Worm (Caenorhabditis elegans) whole organism, late embryonic: ENCODE measurements around the gene Y108F1.5.
"Not testable (repeated sequence)": the region's sequence is repeated elsewhere in the genome, so short reads cannot be mapped to it uniquely, and the experiment has no call there.

ENCODE experiments used
- C08G9.2 ChIP-seq: sonication (generic microtip); optimal IDR thresholded peaks from 2 replicates; lab custom pipeline; 2016; ENCODE audit warnings: mild to moderate bottlenecking, missing genetic modification characterization, moderate library complexity, missing compliant biosample characterization
- F13H6.1 ChIP-seq: sonication (generic microtip); optimal IDR thresholded peaks from 2 replicates; lab custom pipeline; 2016; ENCODE audit warnings: missing genetic modification characterization, missing compliant biosample characterization
- K02D7.2 ChIP-seq: sonication (generic microtip); optimal IDR thresholded peaks from 2 replicates; lab custom pipeline; 2017; ENCODE audit warnings: mild to moderate bottlenecking, missing genetic modification characterization, missing compliant biosample characterization
- T23F11.4 ChIP-seq: fragments of 200-800 bp; sonication (Bioruptor generic); optimal IDR thresholded peaks from 2 replicates; lab custom pipeline; 2018; ENCODE audit warnings: mild to moderate bottlenecking, missing genetic modification characterization, missing compliant biosample characterization
- Y22D7AL.16 ChIP-seq: sonication (generic microtip); optimal IDR thresholded peaks from 2 replicates; lab custom pipeline; 2016; ENCODE audit warnings: missing genetic modification characterization, missing compliant biosample characterization
- ceh-14 ChIP-seq: sonication (generic microtip); optimal IDR thresholded peaks from 2 replicates; lab custom pipeline; 2016; ENCODE audit warnings: missing genotype, missing genetic modification characterization, missing compliant biosample characterization
- ceh-30 ChIP-seq: fragments of 150-350 bp; optimal IDR thresholded peaks from 2 replicates; lab custom pipeline; 2014; ENCODE audit warnings: missing biosample characterization, missing genetic modification characterization
- ceh-34 ChIP-seq: sonication (generic microtip); optimal IDR thresholded peaks from 2 replicates; lab custom pipeline; 2016; ENCODE audit warnings: mild to moderate bottlenecking, missing genetic modification characterization, missing compliant biosample characterization
- ceh-48 ChIP-seq: sonication (generic microtip); optimal IDR thresholded peaks from 2 replicates; lab custom pipeline; 2016; ENCODE audit warnings: missing genetic modification characterization, inconsistent platforms, missing compliant biosample characterization
- dmd-4 ChIP-seq: sonication (generic microtip); optimal IDR thresholded peaks from 2 replicates; lab custom pipeline; 2016; ENCODE audit warnings: borderline replicate concordance, missing genetic modification characterization, missing compliant biosample characterization
- elt-2 ChIP-seq: sonication (generic microtip); optimal IDR thresholded peaks from 2 replicates; lab custom pipeline; 2016; ENCODE audit warnings: missing genetic modification reagents, missing genetic modification characterization, missing compliant biosample characterization
- elt-4 ChIP-seq: sonication (generic microtip); optimal IDR thresholded peaks from 2 replicates; lab custom pipeline; 2016; ENCODE audit warnings: missing genetic modification characterization, missing compliant biosample characterization
- ets-4 ChIP-seq: sonication (generic microtip); optimal IDR thresholded peaks from 2 replicates; lab custom pipeline; 2016; ENCODE audit warnings: missing genetic modification characterization, missing compliant biosample characterization
- eyg-1 ChIP-seq: sonication (generic microtip); optimal IDR thresholded peaks from 2 replicates; lab custom pipeline; 2016; ENCODE audit warnings: missing genotype, missing genetic modification characterization, missing compliant biosample characterization
- fax-1 ChIP-seq: sonication (generic microtip); optimal IDR thresholded peaks from 2 replicates; lab custom pipeline; 2016; ENCODE audit warnings: missing genotype, missing genetic modification characterization, missing compliant biosample characterization
- fkh-10 ChIP-seq: fragments of 150-350 bp; optimal IDR thresholded peaks from 2 replicates; lab custom pipeline; 2014; ENCODE audit warnings: missing biosample characterization, missing genetic modification reagents, missing genetic modification characterization
- fkh-6 ChIP-seq: sonication (generic microtip); optimal IDR thresholded peaks from 2 replicates; lab custom pipeline; 2016; ENCODE audit warnings: missing genetic modification characterization, missing compliant biosample characterization
- hlh-13 ChIP-seq: fragments of 200-800 bp; sonication (Bioruptor generic); optimal IDR thresholded peaks from 2 replicates; lab custom pipeline; 2018; ENCODE audit warnings: mild to moderate bottlenecking, missing genetic modification characterization, missing compliant biosample characterization
- hlh-15 ChIP-seq: sonication (generic microtip); optimal IDR thresholded peaks from 2 replicates; lab custom pipeline; 2016; ENCODE audit warnings: missing genetic modification characterization, missing compliant biosample characterization
- lim-6 ChIP-seq: sonication (generic microtip); optimal IDR thresholded peaks from 2 replicates; lab custom pipeline; 2016; ENCODE audit warnings: missing genetic modification characterization, missing compliant biosample characterization
- lin-11 ChIP-seq: fragments of 200-800 bp; sonication (Bioruptor generic); optimal IDR thresholded peaks from 2 replicates; lab custom pipeline; 2018; ENCODE audit warnings: mild to moderate bottlenecking, missing genetic modification characterization, missing compliant biosample characterization
- nhr-11 ChIP-seq: fragments of 150-350 bp; optimal IDR thresholded peaks from 2 replicates; lab custom pipeline; 2014; ENCODE audit warnings: missing biosample characterization, missing genetic modification characterization
- odd-2 ChIP-seq: sonication (generic microtip); optimal IDR thresholded peaks from 2 replicates; lab custom pipeline; 2017; ENCODE audit warnings: antibody characterized with exemption, mild to moderate bottlenecking, missing genetic modification characterization, missing compliant biosample characterization
- pat-9 ChIP-seq: fragments of 200-800 bp; sonication (Bioruptor generic); optimal IDR thresholded peaks from 2 replicates; lab custom pipeline; 2018; ENCODE audit warnings: mild to moderate bottlenecking, missing genetic modification characterization, moderate library complexity, missing compliant biosample characterization
- pax-1 ChIP-seq: fragments of 150-350 bp; optimal IDR thresholded peaks from 2 replicates; lab custom pipeline; 2014; ENCODE audit warnings: missing biosample characterization, missing genetic modification characterization
- pha-4 ChIP-seq: fragments of 150-350 bp; optimal IDR thresholded peaks from 2 replicates; lab custom pipeline; 2018; ENCODE audit warnings: missing biosample characterization, missing genetic modification reagents, missing genetic modification characterization
- pros-1 ChIP-seq: fragments of 150-350 bp; optimal IDR thresholded peaks from 2 replicates; lab custom pipeline; 2014; ENCODE audit warnings: missing biosample characterization, missing genetic modification reagents, missing genetic modification characterization
- ref-2 ChIP-seq: sonication (generic microtip); optimal IDR thresholded peaks from 2 replicates; lab custom pipeline; 2016; ENCODE audit warnings: missing genetic modification characterization, missing compliant biosample characterization
- unc-3 ChIP-seq, 2 experiments: fragments of 200-800 bp in 1 of 2; sonication (Bioruptor generic) in 1 of 2; sonication (generic microtip) in 1 of 2; conservative IDR thresholded peaks in 1 of 2; optimal IDR thresholded peaks in 1 of 2; 2 replicates each; pipeline versions ENCODE4 v1.3.6 to Lab custom; 2016 to 2022; ENCODE audit warnings: missing compliant biosample characterization in 2 of 2, missing genetic modification characterization in 2 of 2, missing genetic modification reagents in 1 of 2
- unc-42 ChIP-seq: sonication (generic microtip); optimal IDR thresholded peaks from 2 replicates; lab custom pipeline; 2016; ENCODE audit warnings: missing genotype, missing genetic modification characterization, missing compliant biosample characterization
- unc-55 ChIP-seq: sonication (generic microtip); optimal IDR thresholded peaks from 2 replicates; lab custom pipeline; 2017; ENCODE audit warnings: missing biosample characterization, missing genetic modification reagents, missing genetic modification characterization

Gene Y108F1.5

ce11 chrX:300250-300649 is 26.4 kb upstream of the Y108F1.5 start:
- TF ChIP-seq ceh-48 (no peak), hlh-13 (GFP tag; lab: Kevin White, UChicago) (no peak), elt-2 (tag; lab: Kevin White, UChicago) (no peak), pat-9 (tag; lab: Kevin White, UChicago) (no peak), hlh-15 (tag; lab: Kevin White, UChicago) (no peak)
- TF ChIP-seq, all 69 proteins: peak for 0

DNA sequence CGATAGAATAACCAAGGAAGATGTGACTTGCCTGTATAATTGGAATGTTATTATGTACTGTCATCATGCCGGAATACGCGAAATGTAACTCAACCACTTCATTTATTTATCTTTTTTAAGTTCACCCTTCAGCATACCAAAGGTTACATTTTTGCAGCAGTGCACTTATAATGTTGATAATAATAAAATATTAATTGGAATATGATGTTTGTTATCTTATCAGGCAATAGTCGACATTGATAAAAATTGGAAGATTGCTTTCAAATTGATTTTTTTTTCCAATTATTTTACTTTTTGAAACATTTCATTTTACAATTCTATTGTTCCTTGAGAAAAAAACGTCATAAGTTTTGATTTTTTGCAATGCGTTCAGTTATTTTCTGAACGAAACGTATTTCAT is 25.3 kb upstream of the Y108F1.5 start:
- no peak for TF ChIP-seq ceh-30
- no peak for TF ChIP-seq ets-4 (tag; lab: Kevin White, UChicago)
- no peak for TF ChIP-seq unc-42
- TF ChIP-seq fkh-6 (tag; lab: Kevin White, UChicago) = no peak
- peak; percentile 91 for TF ChIP-seq elt-2 (tag; lab: Kevin White, UChicago)
- TF ChIP-seq dmd-4 (tag; lab: Kevin White, UChicago) = no peak
- no peak for TF ChIP-seq pax-1 (tag; lab: Kevin White, UChicago)
- no peak for TF ChIP-seq T23F11.4
- no peak for TF ChIP-seq lim-6 (tag; lab: Kevin White, UChicago)
- TF ChIP-seq, all 69 proteins: peak for 1

DNA sequence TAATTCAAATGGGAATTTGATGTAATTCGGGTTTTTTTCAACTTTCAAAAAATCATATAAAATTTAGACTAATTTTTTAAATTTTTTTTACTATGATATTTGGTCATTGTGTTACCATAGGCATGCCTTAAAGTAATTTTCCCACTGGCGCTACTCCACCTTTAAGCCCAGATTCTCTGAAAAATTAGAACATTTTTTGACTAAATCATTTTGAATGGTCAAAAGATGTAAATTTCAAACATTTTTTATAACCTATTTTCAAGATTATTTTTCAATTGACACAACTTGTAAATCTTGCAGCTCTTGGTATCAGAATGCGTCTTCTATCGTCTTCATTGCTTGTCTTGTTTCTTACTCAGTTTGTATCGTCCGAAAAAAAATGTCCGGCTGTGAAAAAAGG is 23.1 kb upstream of the Y108F1.5 start, which contains the start of gene R57.2:
Gene R57.2, plus strand, starts transcription at position 301 of the 400 bp plus-strand sequence.
- no peak for TF ChIP-seq ceh-34
- TF ChIP-seq ref-2 (tag; lab: Kevin White, UChicago) = no peak
- no peak for TF ChIP-seq eyg-1
- no peak for TF ChIP-seq unc-55 (GFP tag; lab: Kevin White, UChicago)
- TF ChIP-seq pat-9 (tag; lab: Kevin White, UChicago) = no peak
- TF ChIP-seq ceh-14 = no peak
- TF ChIP-seq ceh-30 = no peak
- TF ChIP-seq, all 69 proteins: peak for 0

- TF ChIP-seq F13H6.1 (no peak), odd-2 (tag; lab: Kevin White, UChicago) (no peak), K02D7.2 (tag; lab: Kevin White, UChicago) (no peak), lin-11 (tag; lab: Kevin White, UChicago) (no peak), pax-1 (tag; lab: Kevin White, UChicago) (no peak), fkh-10 (GFP tag; lab: Kevin White, UChicago) (no peak), elt-4 (no peak), ref-2 (tag; lab: Kevin White, UChicago) (no peak), fax-1 (tag; lab: Kevin White, UChicago) (no peak)
Observed at ce11 chrX:295726-296125, 21.9 kb upstream of the Y108F1.5 start.

ce11 chrX:286116-286515 is 12.3 kb upstream of the Y108F1.5 start, which contains the start of gene Y47C4A.1:
TSS of gene Y47C4A.1 (minus strand) at chrX:286216.
- TF ChIP-seq unc-3 (GFP tag; conservative IDR thresholded peaks at IDR 0.05; lab: Robert Waterston, UW); unc-3 (tag; optimal IDR thresholded peaks at IDR 0.05; lab: Kevin White, UChicago); pha-4 (tag; lab: Kevin White, UChicago); eyg-1: not testable (repeated sequence)
- TF ChIP-seq, all 69 proteins: peak for 0; not testable (repeated sequence) for 69

DNA sequence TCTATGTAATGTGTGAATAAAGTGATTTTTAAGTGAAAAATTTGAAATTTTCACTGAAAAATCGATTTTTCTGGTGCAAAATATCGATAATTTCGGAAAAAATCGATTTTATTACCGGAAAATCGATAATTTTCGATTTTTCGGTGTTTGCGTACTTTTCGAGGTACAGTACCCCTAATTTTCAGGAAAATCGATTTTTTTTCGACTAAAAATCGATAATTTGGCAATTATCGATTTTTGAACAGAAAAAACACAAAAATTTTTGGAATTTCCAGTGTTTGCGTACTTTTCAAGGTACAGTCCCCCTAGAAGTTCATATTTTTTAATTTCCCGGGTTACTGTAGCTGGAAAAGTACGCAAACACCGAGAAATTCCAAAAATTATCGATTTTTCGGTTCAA is 2.3 kb downstream of the Y108F1.5 start:
- TF ChIP-seq ceh-48 (peak; percentile 26), odd-2 (tag; lab: Kevin White, UChicago) (no peak), C08G9.2 (tag; lab: Kevin White, UChicago) (no peak)

- not testable (repeated sequence) for TF ChIP-seq pros-1 (tag; lab: Kevin White, UChicago); Y22D7AL.16; nhr-11 (tag; lab: Kevin White, UChicago)
Observed at ce11 chrX:239077-239476, 34.7 kb downstream of the Y108F1.5 start, which contains the start of gene AC8.10. TSS of gene AC8.10 (minus strand) at chrX:239177.
